Worm (Caenorhabditis elegans) whole organism, L3 larva: ENCODE results near the gene ccm-3.

Experiments used
- ZK546.5 ChIP-seq: sonication (generic microtip); optimal IDR thresholded peaks from 2 replicates; lab custom pipeline; 2017; ENCODE audit warnings: missing biosample characterization, missing genetic modification characterization
- aly-2 ChIP-seq: fragments of 150-350 bp; optimal IDR thresholded peaks from 2 replicates; lab custom pipeline; 2014; ENCODE audit warnings: missing biosample characterization, missing genetic modification characterization
- ama-1 ChIP-seq: fragments of 150-350 bp; optimal IDR thresholded peaks from 2 replicates; lab custom pipeline; 2018
- ceh-28 ChIP-seq: fragments of 150-350 bp; optimal IDR thresholded peaks from 2 replicates; lab custom pipeline; 2014; ENCODE audit warnings: missing biosample characterization, missing genetic modification reagents, missing genetic modification characterization
- ceh-9 ChIP-seq: sonication (generic microtip); optimal IDR thresholded peaks from 2 replicates; lab custom pipeline; 2018; ENCODE audit warnings: missing biosample characterization, missing genetic modification characterization
- egl-27 ChIP-seq: sonication (generic microtip); optimal IDR thresholded peaks from 4 replicates; lab custom pipeline; 2017; ENCODE audit warnings: missing biosample characterization, missing genetic modification reagents, missing genetic modification characterization
- egl-5 ChIP-seq: fragments of 150-350 bp; optimal IDR thresholded peaks from 2 replicates; lab custom pipeline; 2017; ENCODE audit warnings: missing biosample characterization, missing genetic modification reagents, missing genetic modification characterization, inconsistent platforms
- elt-1 ChIP-seq: fragments of 150-350 bp; optimal IDR thresholded peaks from 2 replicates; lab custom pipeline; 2014; ENCODE audit warnings: missing biosample characterization, missing genetic modification characterization
- elt-2 ChIP-seq: sonication (generic microtip); optimal IDR thresholded peaks from 2 replicates; lab custom pipeline; 2016; ENCODE audit warnings: missing genetic modification reagents, mild to moderate bottlenecking, missing genetic modification characterization, missing compliant biosample characterization
- eor-1 ChIP-seq, 2 experiments: fragments of 150-350 bp; optimal IDR thresholded peaks; 2 replicates each; lab custom pipeline; 2014 to 2018; ENCODE audit warnings: missing biosample characterization in 2 of 2, missing genetic modification characterization in 2 of 2
- fkh-10 ChIP-seq: sonication (generic microtip); optimal IDR thresholded peaks from 2 replicates; lab custom pipeline; 2017; ENCODE audit warnings: missing biosample characterization, missing genetic modification reagents, missing genetic modification characterization
- fkh-2 ChIP-seq: fragments of 150-350 bp; optimal IDR thresholded peaks from 2 replicates; lab custom pipeline; 2014; ENCODE audit warnings: missing biosample characterization, missing genetic modification reagents, missing genetic modification characterization
- fos-1 ChIP-seq: fragments of 150-350 bp; optimal IDR thresholded peaks from 2 replicates; lab custom pipeline; 2014; ENCODE audit warnings: missing biosample characterization, missing genetic modification characterization
- hmg-11 ChIP-seq: sonication (generic microtip); optimal IDR thresholded peaks from 2 replicates; lab custom pipeline; 2016; ENCODE audit warnings: missing genetic modification characterization, missing compliant biosample characterization
- lin-15B ChIP-seq: fragments of 150-350 bp; optimal IDR thresholded peaks from 2 replicates; lab custom pipeline; 2014; ENCODE audit warnings: missing biosample characterization, missing genetic modification characterization
- lin-39 ChIP-seq: fragments of 150-350 bp; optimal IDR thresholded peaks from 2 replicates; lab custom pipeline; 2018; ENCODE audit warnings: missing biosample characterization, missing genetic modification reagents, missing genetic modification characterization
- lsy-12 ChIP-seq: sonication (generic microtip); optimal IDR thresholded peaks from 2 replicates; lab custom pipeline; 2016; ENCODE audit warnings: mild to moderate bottlenecking, missing genetic modification characterization, missing compliant biosample characterization
- nhr-12 ChIP-seq: fragments of 150-350 bp; optimal IDR thresholded peaks from 2 replicates; lab custom pipeline; 2014; ENCODE audit warnings: missing biosample characterization, missing genetic modification characterization
- nhr-23 ChIP-seq: fragments of 150-350 bp; optimal IDR thresholded peaks from 2 replicates; lab custom pipeline; 2014; ENCODE audit warnings: missing biosample characterization, missing genetic modification reagents, missing genetic modification characterization
- nhr-237 ChIP-seq: fragments of 150-350 bp; optimal IDR thresholded peaks from 2 replicates; lab custom pipeline; 2014; ENCODE audit warnings: missing biosample characterization, missing genetic modification characterization
- nhr-25 ChIP-seq: sonication (generic microtip); optimal IDR thresholded peaks from 2 replicates; lab custom pipeline; 2017; ENCODE audit warnings: missing biosample characterization, missing genetic modification characterization
- nhr-28 ChIP-seq: fragments of 150-350 bp; optimal IDR thresholded peaks from 2 replicates; lab custom pipeline; 2014; ENCODE audit warnings: missing biosample characterization, missing genetic modification characterization
- nhr-76 ChIP-seq: fragments of 150-350 bp; sonication (generic microtip); optimal IDR thresholded peaks from 5 replicates; lab custom pipeline; 2014; ENCODE audit warnings: missing biosample characterization, missing genetic modification characterization
- pha-4 ChIP-seq: fragments of 150-350 bp; optimal IDR thresholded peaks from 2 replicates; lab custom pipeline; 2014; ENCODE audit warnings: missing biosample characterization, missing genetic modification reagents, missing genetic modification characterization
- pqm-1 ChIP-seq: fragments of 150-350 bp; optimal IDR thresholded peaks from 2 replicates; lab custom pipeline; 2017; ENCODE audit warnings: missing biosample characterization, missing genetic modification characterization, inconsistent platforms
- sea-2 ChIP-seq: fragments of 150-350 bp; sonication (generic microtip); optimal IDR thresholded peaks from 4 replicates; lab custom pipeline; 2014; ENCODE audit warnings: missing biosample characterization, missing genetic modification reagents, missing genetic modification characterization
- skn-1 ChIP-seq: fragments of 150-350 bp; optimal IDR thresholded peaks from 2 replicates; lab custom pipeline; 2014; ENCODE audit warnings: missing biosample characterization, missing genetic modification characterization
- snpc-4 ChIP-seq: fragments of 150-350 bp; optimal IDR thresholded peaks from 2 replicates; lab custom pipeline; 2014; ENCODE audit warnings: missing biosample characterization, missing genetic modification characterization
- tbx-2 ChIP-seq: sonication (generic microtip); optimal IDR thresholded peaks from 2 replicates; lab custom pipeline; 2016; ENCODE audit warnings: mild to moderate bottlenecking, missing genetic modification characterization, missing compliant biosample characterization
- unc-39 ChIP-seq: sonication (generic microtip); optimal IDR thresholded peaks from 4 replicates; lab custom pipeline; 2017; ENCODE audit warnings: missing biosample characterization, missing genetic modification characterization
- unc-62 ChIP-seq: fragments of 150-350 bp; sonication (generic microtip); optimal IDR thresholded peaks from 4 replicates; lab custom pipeline; 2014; ENCODE audit warnings: missing biosample characterization, missing genetic modification reagents, missing genetic modification characterization
- ztf-11 ChIP-seq: fragments of 150-350 bp; optimal IDR thresholded peaks from 2 replicates; lab custom pipeline; 2014; ENCODE audit warnings: missing biosample characterization, missing genetic modification characterization
- ztf-4 ChIP-seq: fragments of 150-350 bp; optimal IDR thresholded peaks from 2 replicates; lab custom pipeline; 2014; ENCODE audit warnings: missing biosample characterization, missing genetic modification characterization

The ccm-3 gene

DNA sequence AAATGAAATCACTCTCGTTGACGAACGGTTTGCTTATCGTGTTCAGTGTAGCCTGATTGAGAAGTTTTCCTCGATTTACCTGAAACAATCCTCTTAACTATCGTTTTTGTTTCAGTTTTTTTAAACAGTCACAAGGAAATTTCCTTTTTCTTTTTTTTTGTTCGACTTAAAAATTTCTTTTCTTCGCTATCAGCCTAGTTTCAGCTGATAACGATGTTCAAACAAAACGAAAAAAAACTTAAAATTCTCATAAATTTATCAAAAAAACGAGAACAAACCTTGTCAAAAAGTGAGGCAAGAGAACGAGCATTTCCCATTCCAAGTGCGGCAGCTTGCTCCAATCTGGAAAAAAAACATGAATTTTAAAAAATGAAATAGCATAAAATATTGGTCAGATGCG, 46.5 kb upstream of the ccm-3 start:
- TF ChIP-seq nhr-28 = no peak
- peak; percentile 33 for TF ChIP-seq pha-4 (tag; lab: Kevin White, UChicago)
- peak; percentile 66 for TF ChIP-seq elt-2 (tag; lab: Kevin White, UChicago)
- TF ChIP-seq eor-1 (tag; optimal IDR thresholded peaks at IDR 0.05; lab: Kevin White, UChicago) = no peak
- peak; percentile 7 for TF ChIP-seq pqm-1

DNA sequence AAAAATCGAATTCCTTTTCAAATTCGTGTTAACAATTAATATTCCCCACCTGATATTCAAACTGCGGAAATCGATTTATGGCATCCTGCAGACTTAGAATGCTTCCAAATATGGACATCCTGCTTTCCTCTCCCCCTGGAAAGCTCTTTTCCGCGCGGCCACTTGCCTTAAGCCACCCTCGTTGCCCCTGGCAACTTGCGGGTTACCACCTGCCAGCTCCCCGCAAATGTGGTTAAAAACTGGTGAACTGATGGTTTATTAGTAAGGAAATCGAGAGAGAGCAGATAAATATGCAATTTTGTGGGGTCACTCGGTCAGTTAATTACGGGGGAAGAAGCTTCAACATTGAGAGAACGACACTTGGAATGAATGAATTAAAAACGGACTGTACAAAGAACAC, 45.0 kb upstream of the ccm-3 start, which contains the start of gene nphp-1:
Gene nphp-1, minus strand, starts transcription at position 145 of the 400 bp plus-strand sequence.
- TF ChIP-seq egl-27 (tag; lab: Kevin White, UChicago) = no peak
- TF ChIP-seq lin-15B (tag; lab: Kevin White, UChicago) = no peak
- no peak for TF ChIP-seq hmg-11 (tag; lab: Kevin White, UChicago)
- TF ChIP-seq snpc-4 (tag; lab: Kevin White, UChicago) = no peak
- TF ChIP-seq nhr-76 (tag; lab: Kevin White, UChicago) = no peak
- TF ChIP-seq nhr-12 = no peak
- no peak for TF ChIP-seq unc-62 (GFP tag; lab: Kevin White, UChicago)

DNA sequence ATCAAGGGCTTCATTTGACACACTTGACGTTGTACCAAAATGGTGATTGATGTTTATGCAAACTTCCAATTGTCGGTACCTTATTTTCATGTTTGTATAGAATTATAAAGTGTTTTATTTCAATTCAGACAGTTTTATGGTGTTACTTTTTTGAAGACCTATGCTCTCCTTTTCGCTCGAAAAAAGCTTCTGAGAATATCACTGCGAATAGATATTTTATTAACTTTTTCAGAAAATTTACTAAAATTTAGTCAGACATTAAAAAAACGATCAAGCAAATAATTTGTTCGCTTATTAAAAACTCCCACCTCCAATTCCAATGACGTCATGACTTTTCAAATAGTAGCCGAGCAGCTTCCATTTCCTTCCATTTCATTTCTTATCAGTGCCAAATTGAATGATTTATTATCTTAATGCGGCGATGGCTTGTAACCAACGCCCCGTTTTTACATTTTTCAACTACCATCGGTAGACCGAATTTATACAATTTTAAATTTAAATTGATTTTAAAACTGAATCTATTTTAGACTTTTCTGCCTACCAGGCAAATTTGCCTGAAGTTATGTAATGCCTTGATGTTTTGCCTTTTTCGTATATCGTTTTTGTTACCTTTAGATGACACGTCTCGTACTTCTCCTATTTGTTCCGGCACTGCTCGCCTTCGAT, 40.0 kb upstream of the ccm-3 start, which contains the start of gene M28.10:
Gene M28.10, plus strand, starts transcription at position 616 of the 666 bp plus-strand sequence.
- TF ChIP-seq lsy-12 (no peak), elt-2 (tag; lab: Kevin White, UChicago) (peak; percentile 58), skn-1 (tag; lab: Kevin White, UChicago) (no peak), pqm-1 (peak; percentile 12)
- TF ChIP-seq, all 47 proteins: peak for 2

DNA sequence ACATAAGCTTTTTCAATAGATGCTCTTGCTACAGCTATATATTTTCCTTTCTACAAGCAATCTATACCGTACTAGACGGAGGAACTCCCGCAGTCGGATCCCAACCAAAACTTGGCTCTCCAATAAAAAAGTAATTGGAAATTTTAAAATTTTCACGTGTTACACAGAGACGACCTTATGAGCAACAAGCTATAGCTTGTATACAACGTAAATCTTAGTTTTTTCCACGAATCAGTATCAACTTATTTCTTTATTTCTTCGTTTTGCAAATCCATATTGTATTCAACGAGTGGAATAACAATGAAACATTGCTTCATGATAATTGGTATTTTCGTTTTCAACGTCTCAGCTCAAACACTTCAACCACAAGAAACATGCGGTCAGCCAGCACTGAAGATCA, 36.3 kb upstream of the ccm-3 start, which contains the start of gene M28.4:
Gene M28.4, plus strand, starts transcription at position 301 of the 400 bp plus-strand sequence.
- TF ChIP-seq sea-2 (GFP tag; lab: Kevin White, UChicago) (no peak), ceh-9 (tag; lab: Kevin White, UChicago) (no peak), elt-1 (no peak), eor-1 (tag; optimal IDR thresholded peaks at IDR 0.05; lab: Kevin White, UChicago) (no peak), fos-1 (tag; lab: Kevin White, UChicago) (no peak), egl-5 (tag; lab: Kevin White, UChicago) (no peak), ztf-4 (tag; lab: Kevin White, UChicago) (no peak), hmg-11 (tag; lab: Kevin White, UChicago) (no peak), ama-1 (lab: Kevin White, UChicago) (no peak), fkh-10 (GFP tag; lab: Kevin White, UChicago) (no peak), skn-1 (tag; lab: Kevin White, UChicago) (no peak), nhr-12 (no peak), lin-39 (no peak), fkh-2 (tag; lab: Kevin White, UChicago) (no peak), ztf-11 (tag; lab: Kevin White, UChicago) (no peak), egl-27 (tag; lab: Kevin White, UChicago) (no peak), nhr-23 (tag; lab: Kevin White, UChicago) (no peak), nhr-28 (no peak), elt-2 (tag; lab: Kevin White, UChicago) (no peak), aly-2 (tag; lab: Kevin White, UChicago) (no peak)

DNA sequence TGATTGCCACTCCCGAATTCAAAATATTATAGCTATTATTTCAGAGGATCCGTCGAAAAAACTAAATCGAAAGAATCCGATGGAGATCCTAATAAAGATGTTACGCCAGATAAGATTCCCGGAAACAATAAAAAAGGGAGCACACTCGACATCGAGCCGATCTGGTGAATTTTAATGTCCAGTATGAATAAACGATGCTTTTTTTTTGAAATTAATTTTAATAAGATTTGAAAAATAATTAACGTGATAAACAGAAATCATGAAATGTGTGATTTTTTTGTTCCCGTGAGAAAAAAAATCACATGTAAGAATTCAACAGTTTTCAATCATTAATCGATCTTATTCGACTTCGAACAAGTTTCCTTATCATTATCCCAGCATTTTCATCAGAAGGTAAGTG, 32.0 kb upstream of the ccm-3 start, which contains the start of gene M28.9:
Gene M28.9, plus strand, starts transcription at position 301 of the 400 bp plus-strand sequence.
- TF ChIP-seq nhr-237 (tag; lab: Kevin White, UChicago) = no peak

DNA sequence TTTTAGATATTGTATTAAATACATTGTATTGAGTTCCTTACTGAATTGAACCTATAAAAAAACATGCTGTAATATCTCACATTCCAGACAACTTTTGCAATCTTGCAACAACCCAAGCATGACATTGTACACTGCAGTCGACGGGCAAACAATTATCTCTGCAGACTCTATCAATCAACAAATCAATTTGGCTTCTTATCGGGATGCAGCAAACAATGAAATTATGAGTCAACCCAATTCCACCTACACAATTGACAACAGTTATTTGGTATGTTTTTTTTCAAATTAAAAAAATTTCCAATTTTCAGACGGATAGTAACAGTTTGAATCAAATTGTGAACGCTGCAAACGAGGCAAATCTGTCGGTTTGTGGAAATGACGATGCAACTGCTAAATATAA, 23.9 kb upstream of the ccm-3 start:
- TF ChIP-seq fos-1 (tag; lab: Kevin White, UChicago) (no peak), nhr-25 (tag; lab: Kevin White, UChicago) (no peak), elt-2 (tag; lab: Kevin White, UChicago) (peak; percentile 28), lin-39 (no peak), nhr-12 (no peak), lsy-12 (no peak), pqm-1 (peak; percentile 20)

DNA sequence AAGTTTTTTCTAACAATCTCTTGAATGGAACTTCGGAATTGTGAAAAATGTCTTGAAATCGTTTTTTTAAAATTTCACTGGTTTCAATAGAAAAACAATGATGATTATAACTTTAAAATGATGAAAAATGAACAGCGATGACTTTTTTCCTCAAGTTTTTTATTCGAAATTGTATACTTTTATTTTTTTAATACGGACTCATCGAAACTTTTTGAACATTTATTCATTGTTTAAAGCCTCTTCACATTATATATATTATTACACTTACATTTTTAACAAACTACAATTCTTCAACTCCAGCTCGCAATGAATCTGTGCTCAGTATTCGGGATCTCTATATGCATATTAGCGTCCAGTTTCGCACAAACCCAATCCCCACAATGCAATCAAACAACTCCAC, 20.9 kb upstream of the ccm-3 start, which contains the start of gene M28.8:
Gene M28.8, plus strand, starts transcription at position 301 of the 400 bp plus-strand sequence.
- no peak for TF ChIP-seq ceh-28 (tag; lab: Kevin White, UChicago)
- TF ChIP-seq hmg-11 (tag; lab: Kevin White, UChicago) = no peak
- no peak for TF ChIP-seq lin-15B (tag; lab: Kevin White, UChicago)
- TF ChIP-seq skn-1 (tag; lab: Kevin White, UChicago) = no peak
- no peak for TF ChIP-seq ZK546.5 (tag; lab: Kevin White, UChicago)
- no peak for TF ChIP-seq tbx-2 (tag; lab: Kevin White, UChicago)
- TF ChIP-seq unc-39 (tag; lab: Kevin White, UChicago) = no peak
- no peak for TF ChIP-seq egl-27 (tag; lab: Kevin White, UChicago)
- no peak for TF ChIP-seq snpc-4 (tag; lab: Kevin White, UChicago)
- no peak for TF ChIP-seq elt-2 (tag; lab: Kevin White, UChicago)
